Worm (Caenorhabditis elegans) whole organism, L3 larva: Measurements from ENCODE around the gene F53F4.1.

ENCODE experiments used
- R02D3.7 ChIP-seq: fragments of 150-350 bp; optimal IDR thresholded peaks from 2 replicates; lab custom pipeline; 2014; ENCODE audit warnings: missing biosample characterization, missing genetic modification characterization
- ZK546.5 ChIP-seq: sonication (generic microtip); optimal IDR thresholded peaks from 2 replicates; lab custom pipeline; 2017; ENCODE audit warnings: missing biosample characterization, missing genetic modification characterization
- aly-2 ChIP-seq: fragments of 150-350 bp; optimal IDR thresholded peaks from 2 replicates; lab custom pipeline; 2014; ENCODE audit warnings: missing biosample characterization, missing genetic modification characterization
- ceh-28 ChIP-seq: fragments of 150-350 bp; optimal IDR thresholded peaks from 2 replicates; lab custom pipeline; 2014; ENCODE audit warnings: missing biosample characterization, missing genetic modification reagents, missing genetic modification characterization
- ceh-82 ChIP-seq: fragments of 150-350 bp; optimal IDR thresholded peaks from 2 replicates; lab custom pipeline; 2014; ENCODE audit warnings: missing biosample characterization, missing genetic modification characterization
- ceh-9 ChIP-seq: sonication (generic microtip); optimal IDR thresholded peaks from 2 replicates; lab custom pipeline; 2018; ENCODE audit warnings: missing biosample characterization, missing genetic modification characterization
- daf-12 ChIP-seq: fragments of 150-350 bp; optimal IDR thresholded peaks from 2 replicates; lab custom pipeline; 2014; ENCODE audit warnings: missing biosample characterization, missing genetic modification reagents, missing genetic modification characterization
- egl-27 ChIP-seq: sonication (generic microtip); optimal IDR thresholded peaks from 4 replicates; lab custom pipeline; 2017; ENCODE audit warnings: missing biosample characterization, missing genetic modification reagents, missing genetic modification characterization
- elt-1 ChIP-seq: fragments of 150-350 bp; optimal IDR thresholded peaks from 2 replicates; lab custom pipeline; 2014; ENCODE audit warnings: missing biosample characterization, missing genetic modification characterization
- elt-2 ChIP-seq: sonication (generic microtip); optimal IDR thresholded peaks from 2 replicates; lab custom pipeline; 2016; ENCODE audit warnings: missing genetic modification reagents, mild to moderate bottlenecking, missing genetic modification characterization, missing compliant biosample characterization
- eor-1 ChIP-seq, 2 experiments: fragments of 150-350 bp; optimal IDR thresholded peaks; 2 replicates each; lab custom pipeline; 2014 to 2018; ENCODE audit warnings: missing biosample characterization in 2 of 2, missing genetic modification characterization in 2 of 2
- fkh-2 ChIP-seq: fragments of 150-350 bp; optimal IDR thresholded peaks from 2 replicates; lab custom pipeline; 2014; ENCODE audit warnings: missing biosample characterization, missing genetic modification reagents, missing genetic modification characterization
- hmg-11 ChIP-seq: sonication (generic microtip); optimal IDR thresholded peaks from 2 replicates; lab custom pipeline; 2016; ENCODE audit warnings: missing genetic modification characterization, missing compliant biosample characterization
- lin-15B ChIP-seq: fragments of 150-350 bp; optimal IDR thresholded peaks from 2 replicates; lab custom pipeline; 2014; ENCODE audit warnings: missing biosample characterization, missing genetic modification characterization
- lin-39 ChIP-seq: fragments of 150-350 bp; optimal IDR thresholded peaks from 2 replicates; lab custom pipeline; 2018; ENCODE audit warnings: missing biosample characterization, missing genetic modification reagents, missing genetic modification characterization
- lsy-12 ChIP-seq: sonication (generic microtip); optimal IDR thresholded peaks from 2 replicates; lab custom pipeline; 2016; ENCODE audit warnings: mild to moderate bottlenecking, missing genetic modification characterization, missing compliant biosample characterization
- mdl-1 ChIP-seq: fragments of 150-350 bp; optimal IDR thresholded peaks from 2 replicates; lab custom pipeline; 2014; ENCODE audit warnings: missing biosample characterization, missing genetic modification characterization
- nfya-1 ChIP-seq: sonication (generic microtip); optimal IDR thresholded peaks from 2 replicates; lab custom pipeline; 2017; ENCODE audit warnings: missing genetic modification characterization, mild to moderate bottlenecking, missing compliant biosample characterization, antibody characterized with exemption, moderate library complexity; ENCODE audit not compliant: insufficient read depth
- nhr-11 ChIP-seq: fragments of 150-350 bp; optimal IDR thresholded peaks from 2 replicates; lab custom pipeline; 2014; ENCODE audit warnings: missing biosample characterization, missing genetic modification characterization
- nhr-12 ChIP-seq: fragments of 150-350 bp; optimal IDR thresholded peaks from 2 replicates; lab custom pipeline; 2014; ENCODE audit warnings: missing biosample characterization, missing genetic modification characterization
- nhr-23 ChIP-seq: fragments of 150-350 bp; optimal IDR thresholded peaks from 2 replicates; lab custom pipeline; 2014; ENCODE audit warnings: missing biosample characterization, missing genetic modification reagents, missing genetic modification characterization
- nhr-25 ChIP-seq: sonication (generic microtip); optimal IDR thresholded peaks from 2 replicates; lab custom pipeline; 2017; ENCODE audit warnings: missing biosample characterization, missing genetic modification characterization
- nhr-28 ChIP-seq: fragments of 150-350 bp; optimal IDR thresholded peaks from 2 replicates; lab custom pipeline; 2014; ENCODE audit warnings: missing biosample characterization, missing genetic modification characterization
- nhr-43 ChIP-seq: sonication (generic microtip); optimal IDR thresholded peaks from 2 replicates; lab custom pipeline; 2016; ENCODE audit warnings: mild to moderate bottlenecking, missing genetic modification characterization, missing compliant biosample characterization; ENCODE audit not compliant: poor library complexity, severe bottlenecking
- nhr-67 ChIP-seq: fragments of 150-350 bp; optimal IDR thresholded peaks from 2 replicates; lab custom pipeline; 2014; ENCODE audit warnings: missing biosample characterization, missing genetic modification characterization
- nhr-76 ChIP-seq: fragments of 150-350 bp; sonication (generic microtip); optimal IDR thresholded peaks from 5 replicates; lab custom pipeline; 2014; ENCODE audit warnings: missing biosample characterization, missing genetic modification characterization
- pha-4 ChIP-seq: fragments of 150-350 bp; optimal IDR thresholded peaks from 2 replicates; lab custom pipeline; 2014; ENCODE audit warnings: missing biosample characterization, missing genetic modification reagents, missing genetic modification characterization
- pqm-1 ChIP-seq: fragments of 150-350 bp; optimal IDR thresholded peaks from 2 replicates; lab custom pipeline; 2017; ENCODE audit warnings: missing biosample characterization, missing genetic modification characterization, inconsistent platforms
- sea-2 ChIP-seq: fragments of 150-350 bp; sonication (generic microtip); optimal IDR thresholded peaks from 4 replicates; lab custom pipeline; 2014; ENCODE audit warnings: missing biosample characterization, missing genetic modification reagents, missing genetic modification characterization
- skn-1 ChIP-seq: fragments of 150-350 bp; optimal IDR thresholded peaks from 2 replicates; lab custom pipeline; 2014; ENCODE audit warnings: missing biosample characterization, missing genetic modification characterization
- snpc-4 ChIP-seq: fragments of 150-350 bp; optimal IDR thresholded peaks from 2 replicates; lab custom pipeline; 2014; ENCODE audit warnings: missing biosample characterization, missing genetic modification characterization
- tbx-2 ChIP-seq: sonication (generic microtip); optimal IDR thresholded peaks from 2 replicates; lab custom pipeline; 2016; ENCODE audit warnings: mild to moderate bottlenecking, missing genetic modification characterization, missing compliant biosample characterization
- unc-62 ChIP-seq: fragments of 150-350 bp; sonication (generic microtip); optimal IDR thresholded peaks from 4 replicates; lab custom pipeline; 2014; ENCODE audit warnings: missing biosample characterization, missing genetic modification reagents, missing genetic modification characterization
- ztf-4 ChIP-seq: fragments of 150-350 bp; optimal IDR thresholded peaks from 2 replicates; lab custom pipeline; 2014; ENCODE audit warnings: missing biosample characterization, missing genetic modification characterization

The F53F4.1 gene

ce11 chrV:13611782-13612181 lies 27.2 kb downstream of the F53F4.1 start, which contains the start of gene spig-9:
Gene spig-9, minus strand, starts transcription at chrV:13611882.
- TF ChIP-seq ceh-82 (tag; lab: Kevin White, UChicago) (no peak), lin-39 (tag; lab: Kevin White, UChicago) (no peak), aly-2 (tag; lab: Kevin White, UChicago) (no peak), fkh-2 (tag; lab: Kevin White, UChicago) (no peak), egl-27 (tag; lab: Kevin White, UChicago) (no peak), ceh-28 (tag; lab: Kevin White, UChicago) (no peak)

ce11 chrV:13613870-13614269 lies 29.3 kb downstream of the F53F4.1 start, which contains the start of gene F53F4.7:
Gene F53F4.7, minus strand, starts transcription at chrV:13613970.
- TF ChIP-seq hmg-11 (tag; lab: Kevin White, UChicago) = no peak
- TF ChIP-seq ZK546.5 (tag; lab: Kevin White, UChicago) = no peak
- TF ChIP-seq elt-2 (tag; lab: Kevin White, UChicago) = no peak

- TF ChIP-seq ceh-82 (tag; lab: Kevin White, UChicago) (no peak), ZK546.5 (tag; lab: Kevin White, UChicago) (no peak), nhr-28 (no peak), aly-2 (tag; lab: Kevin White, UChicago) (no peak), ceh-9 (tag; lab: Kevin White, UChicago) (no peak), egl-27 (tag; lab: Kevin White, UChicago) (no peak), nhr-67 (tag; lab: Kevin White, UChicago) (no peak), ztf-4 (no peak), snpc-4 (tag; lab: Kevin White, UChicago) (no peak), eor-1 (tag; optimal IDR thresholded peaks at IDR 0.05; lab: Kevin White, UChicago) (no peak), tbx-2 (tag; lab: Kevin White, UChicago) (no peak)
Measured at ce11 chrV:13619752-13620151, 35.2 kb downstream of the F53F4.1 start, which contains the start of gene srd-11. Gene srd-11, minus strand, starts transcription at chrV:13619852.

- TF ChIP-seq ztf-4 = no peak
- no peak for TF ChIP-seq nhr-67 (tag; lab: Kevin White, UChicago)
- TF ChIP-seq nhr-76 (tag; lab: Kevin White, UChicago) = no peak
- TF ChIP-seq lsy-12 = no peak
- TF ChIP-seq sea-2 (GFP tag; lab: Kevin White, UChicago) = no peak
- no peak for TF ChIP-seq nhr-11 (tag; lab: Kevin White, UChicago)
- no peak for TF ChIP-seq R02D3.7
- TF ChIP-seq eor-1 (tag; optimal IDR thresholded peaks at IDR 0.05; lab: Kevin White, UChicago) = no peak
- no peak for TF ChIP-seq lin-39 (tag; lab: Kevin White, UChicago)
- TF ChIP-seq nfya-1 (tag; lab: Kevin White, UChicago) = no peak
- TF ChIP-seq snpc-4 (tag; lab: Kevin White, UChicago) = no peak
- TF ChIP-seq unc-62 (GFP tag; lab: Kevin White, UChicago) = no peak
- no peak for TF ChIP-seq skn-1
- TF ChIP-seq nhr-28 = no peak
- TF ChIP-seq daf-12 (tag; lab: Kevin White, UChicago) = no peak
- TF ChIP-seq nhr-12 (tag; lab: Kevin White, UChicago) = no peak
- no peak for TF ChIP-seq pha-4 (tag; lab: Kevin White, UChicago)
- no peak for TF ChIP-seq mdl-1 (tag; lab: Kevin White, UChicago)
- no peak for TF ChIP-seq egl-27 (tag; lab: Kevin White, UChicago)
- no peak for TF ChIP-seq ceh-9 (tag; lab: Kevin White, UChicago)
Measured at ce11 chrV:13620676-13621075, 36.1 kb downstream of the F53F4.1 start, which contains the start of gene F53F4.15. Gene F53F4.15, plus strand, starts transcription at chrV:13620976.

- TF ChIP-seq nhr-12 (tag; lab: Kevin White, UChicago) (no peak), elt-1 (tag; lab: Kevin White, UChicago) (no peak), mdl-1 (tag; lab: Kevin White, UChicago) (no peak), lin-39 (tag; lab: Kevin White, UChicago) (no peak), ceh-9 (tag; lab: Kevin White, UChicago) (no peak), nhr-43 (no peak), nhr-23 (tag; lab: Kevin White, UChicago) (no peak), lin-15B (tag; lab: Kevin White, UChicago) (no peak), daf-12 (tag; lab: Kevin White, UChicago) (no peak), pqm-1 (tag; lab: Kevin White, UChicago) (no peak), nhr-25 (no peak), pha-4 (tag; lab: Kevin White, UChicago) (no peak)
Measured at ce11 chrV:13621720-13622119, 37.1 kb downstream of the F53F4.1 start, which contains the start of gene F53F4.16. Gene F53F4.16, minus strand, starts transcription at chrV:13621820.
